Fruit fly (Drosophila melanogaster): ENCODE measurements around the gene CG17646.

The CG17646 gene

DNA sequence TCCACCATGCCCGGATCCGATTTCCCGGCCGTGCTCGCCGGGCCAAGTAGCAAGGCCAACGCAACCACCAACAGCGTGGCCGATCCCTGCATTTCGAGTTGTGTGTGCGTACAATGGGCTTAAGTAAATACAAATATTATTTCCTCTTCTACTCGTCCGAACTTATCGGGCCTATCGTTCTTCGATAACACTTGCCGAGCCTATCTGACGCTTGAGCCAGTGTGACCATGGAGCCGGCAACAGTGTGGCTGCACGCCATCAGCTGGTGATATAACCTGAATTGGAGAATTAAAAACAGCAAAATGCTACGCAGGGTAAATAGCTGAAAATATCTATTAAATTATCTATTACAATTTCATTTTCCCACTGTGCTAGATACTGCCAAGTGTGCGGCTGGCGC, 22.1 kb upstream of the CG17646 start, which contains the start of the genes CG17660 and mRpL48:
Gene CG17660, minus strand, starts transcription at position 198 of the 400 bp plus-strand sequence.
Gene mRpL48, plus strand, starts transcription at position 239 of the 400 bp plus-strand sequence.
- no peak for TF ChIP-seq Clk (GFP tag; optimal IDR thresholded peaks at IDR 0.05)
- TF ChIP-seq bab1 (GFP tag; optimal IDR thresholded peaks at IDR 0.05): peak; percentile 32
- TF ChIP-seq ovo (GFP tag; optimal IDR thresholded peaks at IDR 0.05): peak; percentile 40
- TF ChIP-seq CG1620 (GFP tag; optimal IDR thresholded peaks at IDR 0.05): peak; percentile 19
- TF ChIP-seq CG12768 (GFP tag; optimal IDR thresholded peaks at IDR 0.05): no peak
- TF ChIP-seq Mnt (GFP tag; optimal IDR thresholded peaks at IDR 0.05): peak; percentile 62
- TF ChIP-seq CG7045 (GFP tag; optimal IDR thresholded peaks at IDR 0.05): no peak
- TF ChIP-seq CG11617 (GFP tag; optimal IDR thresholded peaks at IDR 0.05): peak; percentile 33
- no peak for TF ChIP-seq CG33017 (tag; optimal IDR thresholded peaks at IDR 0.05)
- peak; percentile 17 for TF ChIP-seq CG7101 (tag; optimal IDR thresholded peaks at IDR 0.05)
- TF ChIP-seq Crg-1 (GFP tag; optimal IDR thresholded peaks at IDR 0.05): no peak
- no peak for TF ChIP-seq toe (GFP tag; optimal IDR thresholded peaks at IDR 0.05)
- TF ChIP-seq tj (GFP tag; optimal IDR thresholded peaks at IDR 0.05): no peak
- TF ChIP-seq cnc (optimal IDR thresholded peaks at IDR 0.05): no peak
- no peak for TF ChIP-seq Hr96 (GFP tag; optimal IDR thresholded peaks at IDR 0.05)
- TF ChIP-seq cic (GFP tag; optimal IDR thresholded peaks at IDR 0.05): peak; percentile 22
- no peak for TF ChIP-seq CG5204 (GFP tag; optimal IDR thresholded peaks at IDR 0.05)
- peak; percentile 10 for TF ChIP-seq CG14711 (tag; optimal IDR thresholded peaks at IDR 0.05)
- no peak for TF ChIP-seq kay (GFP tag; ENCODE audit: borderline replicate concordance)
- no peak for TF ChIP-seq pad (GFP tag; optimal IDR thresholded peaks at IDR 0.05)

DNA sequence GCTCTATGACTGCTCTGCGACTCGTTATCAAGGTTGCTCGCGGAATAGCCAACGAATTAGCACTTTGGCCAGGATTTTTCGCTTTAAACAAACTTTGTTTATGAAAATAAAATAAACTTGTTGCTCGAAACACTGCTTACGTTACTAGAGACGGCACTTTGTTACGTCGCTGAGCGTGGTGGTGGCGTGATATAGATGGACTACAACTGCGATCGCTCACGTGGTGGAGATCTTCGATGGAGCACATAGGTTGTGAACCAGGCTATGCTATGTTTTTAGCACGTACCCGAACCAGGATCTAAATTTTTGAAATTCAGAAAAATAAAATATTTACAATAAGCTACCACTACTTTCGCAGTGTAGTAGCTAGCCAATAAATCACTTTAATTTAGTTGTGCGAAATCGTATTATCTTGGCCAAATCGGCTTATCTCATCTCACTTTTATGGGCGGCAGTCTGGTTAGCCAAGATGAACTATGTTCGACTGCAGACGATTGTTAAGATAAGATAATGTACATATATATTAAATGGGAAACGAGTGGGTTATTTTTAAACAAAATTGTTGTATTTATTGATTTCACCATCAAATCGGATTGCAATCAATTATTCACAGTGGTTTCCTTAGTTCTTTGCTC, 16.5 kb upstream of the CG17646 start, which contains the start of gene frtz:
Gene frtz, minus strand, starts transcription at position 153 of the 635 bp plus-strand sequence.
- TF ChIP-seq cnc (optimal IDR thresholded peaks at IDR 0.05): no peak
- no peak for TF ChIP-seq CG33017 (tag; optimal IDR thresholded peaks at IDR 0.05)
- TF ChIP-seq Clk (GFP tag; optimal IDR thresholded peaks at IDR 0.05): no peak
- no peak for TF ChIP-seq Crg-1 (GFP tag; optimal IDR thresholded peaks at IDR 0.05)
- TF ChIP-seq CG11617 (GFP tag; optimal IDR thresholded peaks at IDR 0.05): peak; percentile 18
- TF ChIP-seq Mnt (GFP tag; optimal IDR thresholded peaks at IDR 0.05): peak; percentile 39
- no peak for TF ChIP-seq CG12768 (GFP tag; optimal IDR thresholded peaks at IDR 0.05)
- no peak for TF ChIP-seq CG1620 (GFP tag; optimal IDR thresholded peaks at IDR 0.05)
- no peak for TF ChIP-seq cic (GFP tag; optimal IDR thresholded peaks at IDR 0.05)
- no peak for TF ChIP-seq kay (GFP tag; ENCODE audit: borderline replicate concordance)
- TF ChIP-seq bab1 (GFP tag; optimal IDR thresholded peaks at IDR 0.05): peak; percentile 38
- TF ChIP-seq tj (GFP tag; optimal IDR thresholded peaks at IDR 0.05): no peak

DNA sequence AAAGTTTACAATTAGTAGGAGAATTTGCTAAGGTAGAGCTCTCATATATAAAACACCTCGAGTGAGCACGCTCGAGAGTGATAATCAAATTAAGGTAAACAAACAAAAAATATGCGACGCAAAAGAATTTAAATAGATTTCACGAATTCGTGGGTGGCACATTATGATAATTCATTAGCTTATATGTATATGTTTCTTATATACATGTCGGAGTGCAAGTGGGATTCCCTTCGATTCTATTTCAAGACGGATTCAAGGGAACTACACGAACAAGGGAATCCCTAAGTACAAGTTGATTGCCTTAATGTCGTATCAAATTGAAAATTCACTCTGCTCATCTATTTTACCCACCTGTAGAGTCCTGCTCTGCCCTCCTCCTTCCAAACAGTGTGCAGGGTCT, 15.1 kb upstream of the CG17646 start:
- TF ChIP-seq cic (GFP tag; optimal IDR thresholded peaks at IDR 0.05) (no peak), CG12768 (GFP tag; optimal IDR thresholded peaks at IDR 0.05) (no peak), CG5204 (GFP tag; optimal IDR thresholded peaks at IDR 0.05) (no peak), Crg-1 (GFP tag; optimal IDR thresholded peaks at IDR 0.05) (no peak), kay (GFP tag; ENCODE audit: borderline replicate concordance) (no peak), CG14711 (tag; optimal IDR thresholded peaks at IDR 0.05) (no peak), CG1620 (GFP tag; optimal IDR thresholded peaks at IDR 0.05) (no peak), bab1 (GFP tag; optimal IDR thresholded peaks at IDR 0.05) (no peak), tj (GFP tag; optimal IDR thresholded peaks at IDR 0.05) (no peak), Hr96 (GFP tag; optimal IDR thresholded peaks at IDR 0.05) (no peak), cnc (optimal IDR thresholded peaks at IDR 0.05) (no peak), CG7101 (tag; optimal IDR thresholded peaks at IDR 0.05) (no peak), toe (GFP tag; optimal IDR thresholded peaks at IDR 0.05) (no peak), Mnt (GFP tag; optimal IDR thresholded peaks at IDR 0.05) (no peak), CG33017 (tag; optimal IDR thresholded peaks at IDR 0.05) (no peak), Clk (GFP tag; optimal IDR thresholded peaks at IDR 0.05) (no peak), pad (GFP tag; optimal IDR thresholded peaks at IDR 0.05) (no peak), CG11617 (GFP tag; optimal IDR thresholded peaks at IDR 0.05) (no peak), ovo (GFP tag; optimal IDR thresholded peaks at IDR 0.05) (no peak), CG7045 (GFP tag; optimal IDR thresholded peaks at IDR 0.05) (no peak)

DNA sequence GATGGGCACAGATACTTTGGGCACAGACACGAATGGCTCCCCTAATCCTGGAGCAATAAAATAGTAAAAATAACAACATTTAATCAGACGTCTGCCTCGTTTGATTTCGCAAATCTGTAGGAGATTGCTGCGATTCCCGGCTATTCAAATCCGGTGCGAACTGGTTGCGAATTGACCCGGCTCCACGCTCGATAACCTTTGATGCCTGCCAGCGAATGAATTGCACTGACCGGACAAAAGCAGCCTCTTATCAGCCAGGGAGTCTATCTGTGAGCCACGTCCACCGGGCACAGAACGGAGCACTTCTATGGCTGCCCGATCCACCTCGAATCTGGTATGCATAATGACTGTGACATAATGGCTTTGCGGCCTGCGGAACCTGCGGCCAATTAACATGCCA, 12.4 kb upstream of the CG17646 start:
- TF ChIP-seq Hr96 (GFP tag; optimal IDR thresholded peaks at IDR 0.05): no peak
- TF ChIP-seq Crg-1 (GFP tag; optimal IDR thresholded peaks at IDR 0.05): no peak
- no peak for TF ChIP-seq pad (GFP tag; optimal IDR thresholded peaks at IDR 0.05)
- no peak for TF ChIP-seq CG7045 (GFP tag; optimal IDR thresholded peaks at IDR 0.05)
- TF ChIP-seq Mnt (GFP tag; optimal IDR thresholded peaks at IDR 0.05): no peak
- TF ChIP-seq cic (GFP tag; optimal IDR thresholded peaks at IDR 0.05): no peak

DNA sequence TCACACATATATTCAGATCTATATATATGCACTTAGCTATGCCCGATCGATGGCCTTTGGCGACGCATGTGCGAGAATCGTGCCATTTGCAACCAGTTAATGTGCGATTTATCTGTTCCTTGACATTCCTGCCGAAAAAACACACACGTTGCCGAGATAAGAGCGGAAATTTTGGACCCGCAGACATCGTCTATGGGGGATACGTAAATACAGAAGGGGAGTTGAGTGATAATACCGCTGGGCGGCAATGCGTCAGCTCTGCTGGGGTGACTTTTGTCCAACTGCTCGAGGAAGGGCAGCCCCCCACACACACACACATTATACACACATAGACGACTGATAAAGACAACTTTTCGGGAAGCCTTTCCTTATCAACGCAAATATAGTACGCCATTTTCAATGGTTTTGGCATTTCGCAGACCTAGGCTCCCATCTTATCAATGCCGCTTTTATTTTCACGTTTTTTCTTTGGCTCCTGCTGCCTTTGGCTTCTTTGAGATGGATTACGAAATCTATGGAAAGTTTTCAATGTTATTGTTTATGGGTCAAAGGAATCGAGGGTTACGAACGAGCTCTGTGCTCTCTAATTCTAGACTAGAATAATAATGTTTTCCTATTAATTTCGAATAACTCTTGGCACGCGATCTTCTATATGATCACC, 11.3 kb upstream of the CG17646 start:
- TF ChIP-seq ovo (GFP tag; optimal IDR thresholded peaks at IDR 0.05) (no peak), bab1 (GFP tag; optimal IDR thresholded peaks at IDR 0.05) (no peak), Mnt (GFP tag; optimal IDR thresholded peaks at IDR 0.05) (peak; percentile 16), CG12768 (GFP tag; optimal IDR thresholded peaks at IDR 0.05) (peak; percentile 38), CG33017 (tag; optimal IDR thresholded peaks at IDR 0.05) (no peak), CG7045 (GFP tag; optimal IDR thresholded peaks at IDR 0.05) (no peak), CG5204 (GFP tag; optimal IDR thresholded peaks at IDR 0.05) (no peak), cic (GFP tag; optimal IDR thresholded peaks at IDR 0.05) (peak; percentile 81)

DNA sequence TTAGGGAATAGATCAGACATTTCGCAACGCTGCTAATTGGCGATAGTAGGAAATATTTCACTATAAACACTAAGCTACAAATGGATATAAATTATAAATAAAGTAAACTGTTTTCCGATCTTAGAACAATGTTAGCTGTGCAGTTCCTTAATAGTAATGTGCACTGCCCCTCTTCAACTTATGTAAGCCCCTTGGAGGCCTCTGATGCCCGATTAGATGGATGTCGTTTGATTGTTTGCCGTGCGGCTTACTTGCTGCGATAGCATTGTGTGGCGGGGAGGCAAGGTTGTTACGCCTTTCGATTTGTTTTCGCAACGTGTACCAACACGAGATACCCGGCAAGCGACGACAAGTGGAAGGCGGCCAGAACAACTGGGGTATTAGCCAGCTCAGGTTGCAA, 10.1 kb upstream of the CG17646 start:
- TF ChIP-seq Mnt (GFP tag; optimal IDR thresholded peaks at IDR 0.05) (peak; percentile 10), Clk (GFP tag; optimal IDR thresholded peaks at IDR 0.05) (no peak), cic (GFP tag; optimal IDR thresholded peaks at IDR 0.05) (peak; percentile 29)

Measured in whole organism, adult.